Worm (Caenorhabditis elegans) whole organism, midembryonic: ENCODE measurements around the gene hlh-30.

Experiments
- T22C8.4 ChIP-seq: fragments of 200-800 bp; sonication (Bioruptor generic); IDR thresholded peaks from 2 replicates; pipeline ENCODE4 v1.3.6; 2022; ENCODE audit warnings: missing genetic modification characterization, missing compliant biosample characterization
- cog-1 ChIP-seq: sonication (generic microtip); optimal IDR thresholded peaks from 2 replicates; lab custom pipeline; 2016; ENCODE audit warnings: missing genetic modification characterization, missing compliant biosample characterization
- flt-1 ChIP-seq: fragments of 200-800 bp; sonication (Bioruptor generic); IDR thresholded peaks from 2 replicates; pipeline ENCODE4 v1.3.6; 2022; ENCODE audit warnings: missing genetic modification characterization, missing compliant biosample characterization
- klf-2 ChIP-seq: fragments of 200-800 bp; sonication (Bioruptor generic); conservative IDR thresholded peaks from 2 replicates; pipeline ENCODE4 v1.3.6; 2022; ENCODE audit warnings: missing genetic modification reagents, missing genetic modification characterization, missing compliant biosample characterization
- med-1 ChIP-seq: sonication (generic microtip); optimal IDR thresholded peaks from 2 replicates; lab custom pipeline; 2017; ENCODE audit warnings: missing genetic modification characterization, mild to moderate bottlenecking, missing compliant biosample characterization, antibody characterized with exemption, missing genetic modification reagents; ENCODE audit not compliant: insufficient read depth
- ztf-23 ChIP-seq: fragments of 200-800 bp; sonication (Bioruptor generic); IDR thresholded peaks from 2 replicates; pipeline ENCODE4 v1.3.6; 2022; ENCODE audit warnings: missing genetic modification reagents, missing genetic modification characterization, missing compliant biosample characterization

DNA sequence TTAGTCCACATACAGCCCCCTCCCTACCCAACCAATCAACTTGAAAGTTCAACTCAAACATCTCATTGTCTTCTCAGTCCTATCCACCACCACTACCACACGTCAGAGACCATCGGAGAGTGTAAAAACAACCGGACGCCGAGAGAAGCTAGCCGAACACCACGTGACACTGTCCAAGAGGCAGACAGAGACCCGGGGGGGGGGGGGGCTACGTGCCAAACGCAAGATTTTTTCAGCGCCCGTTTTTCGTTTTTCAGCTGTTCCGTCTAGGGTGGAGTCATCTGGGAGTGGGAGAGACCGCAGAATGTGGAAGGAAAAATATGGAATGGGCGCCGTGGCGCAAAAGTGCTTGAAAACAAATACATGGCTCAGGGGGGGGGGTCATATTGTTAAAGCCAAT, 8.8 kb downstream of the hlh-30 start:
- TF ChIP-seq T22C8.4 (GFP tag; lab: Robert Waterston, UW) (no peak), ztf-23 (no peak), cog-1 (tag; lab: Kevin White, UChicago) (no peak), flt-1 (GFP tag; lab: Robert Waterston, UW) (no peak), med-1 (GFP tag; lab: Kevin White, UChicago) (no peak), klf-2 (GFP tag; lab: Robert Waterston, UW) (no peak)
